Fruit fly (Drosophila melanogaster) whole organism, embryonic: ENCODE measurements around the gene bin.
A peak's percentile ranks its signal among the peaks of the same experiment; 100 is the strongest.

Experiments
- B-H2 ChIP-seq: fragments of 200-800 bp; sonication (Bioruptor generic); optimal IDR thresholded peaks from 2 replicates; lab custom pipeline; 2018; ENCODE audit warnings: missing biosample characterization, mild to moderate bottlenecking, missing genetic modification characterization
- Bteb2 ChIP-seq: fragments of 200-800 bp; sonication (Bioruptor generic); optimal IDR thresholded peaks from 2 replicates; lab custom pipeline; 2016; ENCODE audit warnings: missing biosample characterization, missing genetic modification characterization
- CG12744 ChIP-seq: fragments of 200-800 bp; sonication (Bioruptor generic); optimal IDR thresholded peaks from 2 replicates; lab custom pipeline; 2016; ENCODE audit warnings: missing biosample characterization, missing genetic modification characterization
- CG12769 ChIP-seq: fragments of 200-800 bp; sonication (Bioruptor generic); optimal IDR thresholded peaks from 2 replicates; lab custom pipeline; 2019; ENCODE audit warnings: missing biosample characterization, mild to moderate bottlenecking, missing genetic modification characterization, moderate library complexity
- CG13424 ChIP-seq: fragments of 200-800 bp; sonication (Bioruptor generic); optimal IDR thresholded peaks from 2 replicates; lab custom pipeline; 2019; ENCODE audit warnings: missing biosample characterization, mild to moderate bottlenecking, missing genetic modification characterization, moderate library complexity
- CG13894 ChIP-seq: fragments of 200-800 bp; sonication (Bioruptor generic); optimal IDR thresholded peaks from 3 replicates; lab custom pipeline; 2018; ENCODE audit warnings: missing biosample characterization, mild to moderate bottlenecking, missing genetic modification characterization, moderate library complexity
- CG14667 ChIP-seq: fragments of 200-800 bp; sonication (Bioruptor generic); IDR thresholded peaks from 2 replicates; pipeline ENCODE4 v1.3.6; 2022; ENCODE audit warnings: missing biosample characterization, missing genetic modification characterization
- CG18262 ChIP-seq: fragments of 200-800 bp; optimal IDR thresholded peaks from 3 replicates; lab custom pipeline; 2019; ENCODE audit warnings: missing biosample characterization, mild to moderate bottlenecking, missing genetic modification characterization, moderate library complexity
- CG18764 ChIP-seq: fragments of 200-800 bp; sonication (Bioruptor generic); optimal IDR thresholded peaks from 3 replicates; lab custom pipeline; 2016; ENCODE audit warnings: missing biosample characterization, missing genetic modification characterization
- CG2120 ChIP-seq: fragments of 200-800 bp; sonication (Bioruptor generic); optimal IDR thresholded peaks from 3 replicates; lab custom pipeline; 2016; ENCODE audit warnings: missing biosample characterization, missing genetic modification characterization
- CG3065 ChIP-seq: fragments of 200-800 bp; sonication (Bioruptor generic); optimal IDR thresholded peaks from 2 replicates; lab custom pipeline; 2016; ENCODE audit warnings: missing biosample characterization, missing genetic modification characterization
- CG33557 ChIP-seq: fragments of 200-800 bp; sonication (Bioruptor generic); optimal IDR thresholded peaks from 2 replicates; lab custom pipeline; 2019; ENCODE audit warnings: missing biosample characterization, mild to moderate bottlenecking, missing genetic modification characterization, moderate library complexity
- CG3838 ChIP-seq: fragments of 200-800 bp; sonication (Bioruptor generic); optimal IDR thresholded peaks from 3 replicates; lab custom pipeline; 2016; ENCODE audit warnings: missing biosample characterization, missing genetic modification characterization
- CG4328 ChIP-seq: fragments of 200-800 bp; sonication (Bioruptor generic); optimal IDR thresholded peaks from 3 replicates; lab custom pipeline; 2017; ENCODE audit warnings: missing biosample characterization, missing genetic modification reagents, missing genetic modification characterization
- CG4730 ChIP-seq: fragments of 200-800 bp; sonication (Bioruptor generic); IDR thresholded peaks from 2 replicates; pipeline ENCODE4 v1.3.6; 2022; ENCODE audit warnings: missing biosample characterization, missing genetic modification characterization
- CG4820 ChIP-seq: fragments of 200-800 bp; sonication (Bioruptor generic); optimal IDR thresholded peaks from 3 replicates; lab custom pipeline; 2016; ENCODE audit warnings: missing biosample characterization, missing genetic modification characterization
- CG7271 ChIP-seq: fragments of 200-800 bp; sonication (Bioruptor generic); optimal IDR thresholded peaks from 2 replicates; lab custom pipeline; 2018; ENCODE audit warnings: missing biosample characterization, mild to moderate bottlenecking, missing genetic modification characterization, moderate library complexity
- CG8388 ChIP-seq: fragments of 200-800 bp; sonication (Bioruptor generic); optimal IDR thresholded peaks from 2 replicates; lab custom pipeline; 2019; ENCODE audit warnings: missing biosample characterization, mild to moderate bottlenecking, missing genetic modification characterization, moderate library complexity
- D19B ChIP-seq: fragments of 200-800 bp; sonication (Bioruptor generic); optimal IDR thresholded peaks from 2 replicates; lab custom pipeline; 2017; ENCODE audit warnings: missing biosample characterization, mild to moderate bottlenecking, missing genetic modification characterization
- Dbx ChIP-seq: fragments of 200-800 bp; sonication (Bioruptor generic); IDR thresholded peaks from 3 replicates; pipeline ENCODE4 v1.3.6; 2022; ENCODE audit warnings: missing biosample characterization, missing genetic modification characterization
- Dfd ChIP-seq, 2 experiments: fragments of >200 bp; optimal IDR thresholded peaks; 2 replicates each; lab custom pipeline; 2017; ENCODE audit warnings: missing biosample characterization in 2 of 2, missing genetic modification characterization in 2 of 2
- Fer2 ChIP-seq: fragments of 200-800 bp; sonication (Bioruptor generic); optimal IDR thresholded peaks from 2 replicates; lab custom pipeline; 2018; ENCODE audit warnings: missing biosample characterization, mild to moderate bottlenecking, missing genetic modification characterization, moderate library complexity
- Oaz ChIP-seq: fragments of 200-800 bp; sonication (Bioruptor generic); IDR thresholded peaks from 2 replicates; pipeline ENCODE4 v1.3.6; 2022; ENCODE audit warnings: missing biosample characterization, missing genetic modification characterization
- Optix ChIP-seq: fragments of 200-800 bp; sonication (Bioruptor generic); IDR thresholded peaks from 3 replicates; pipeline ENCODE4 v1.3.6; 2022; ENCODE audit warnings: missing biosample characterization, missing genetic modification characterization
- Rfx ChIP-seq: fragments of 200-800 bp; sonication (Bioruptor generic); IDR thresholded peaks from 2 replicates; pipeline ENCODE4 v1.3.6; 2022; ENCODE audit warnings: missing biosample characterization, missing genetic modification characterization
- bab2 ChIP-seq: fragments of 200-800 bp; sonication (Bioruptor generic); optimal IDR thresholded peaks from 2 replicates; lab custom pipeline; 2016; ENCODE audit warnings: missing biosample characterization, missing genetic modification characterization
- bcd ChIP-seq: fragments of 200-800 bp; sonication (Bioruptor generic); optimal IDR thresholded peaks from 2 replicates; lab custom pipeline; 2017; ENCODE audit warnings: missing biosample characterization, mild to moderate bottlenecking, missing genetic modification characterization
- br ChIP-seq: fragments of >200 bp; optimal IDR thresholded peaks from 2 replicates; lab custom pipeline; 2017
- dpn ChIP-seq, 2 experiments: fragments of 200-800 bp; sonication (Bioruptor generic); optimal IDR thresholded peaks; 3 replicates each; lab custom pipeline; 2016; ENCODE audit warnings: missing biosample characterization in 2 of 2, missing genetic modification characterization in 2 of 2
- ewg ChIP-seq: fragments of 200-800 bp; sonication (Bioruptor generic); optimal IDR thresholded peaks from 3 replicates; lab custom pipeline; 2017; ENCODE audit warnings: mild to moderate bottlenecking, missing biosample characterization, missing genetic modification reagents, missing genetic modification characterization
- eyg ChIP-seq: fragments of 200-800 bp; sonication (Bioruptor generic); optimal IDR thresholded peaks from 3 replicates; lab custom pipeline; 2016; ENCODE audit warnings: missing biosample characterization, missing genetic modification characterization
- fd3F ChIP-seq: fragments of 200-800 bp; sonication (Bioruptor generic); optimal IDR thresholded peaks from 2 replicates; lab custom pipeline; 2018; ENCODE audit warnings: missing biosample characterization, mild to moderate bottlenecking, missing genetic modification characterization, moderate library complexity
- her ChIP-seq: fragments of 200-800 bp; sonication (Bioruptor generic); optimal IDR thresholded peaks from 2 replicates; lab custom pipeline; 2016; ENCODE audit warnings: missing biosample characterization, missing genetic modification characterization
- hkb ChIP-seq, 2 experiments: fragments of 200-800 bp in 1 of 2; fragments of >200 bp in 1 of 2; sonication (Bioruptor generic) in 1 of 2; IDR thresholded peaks in 1 of 2; optimal IDR thresholded peaks in 1 of 2; 2 replicates each; pipeline versions ENCODE4 v1.3.6 to Lab custom; 2017 to 2022; ENCODE audit warnings: missing biosample characterization in 1 of 2, missing genetic modification characterization in 1 of 2
- nmo ChIP-seq: fragments of 200-800 bp; sonication (Bioruptor generic); optimal IDR thresholded peaks from 2 replicates; lab custom pipeline; 2018; ENCODE audit warnings: missing biosample characterization, mild to moderate bottlenecking, missing genetic modification characterization, moderate library complexity
- onecut ChIP-seq: fragments of 200-800 bp; sonication (Bioruptor generic); IDR thresholded peaks from 2 replicates; pipeline ENCODE4 v1.3.6; 2022; ENCODE audit warnings: missing biosample characterization, missing genetic modification characterization
- pita ChIP-seq: fragments of 200-800 bp; sonication (Bioruptor generic); optimal IDR thresholded peaks from 2 replicates; lab custom pipeline; 2017; ENCODE audit warnings: missing biosample characterization, mild to moderate bottlenecking, missing genetic modification characterization
- prd ChIP-seq, 3 experiments: fragments of >200 bp in 2 of 3; fragments of 200-800 bp in 1 of 3; sonication (Bioruptor generic) in 1 of 3; optimal IDR thresholded peaks in 2 of 3; IDR thresholded peaks in 1 of 3; 2 replicates in 2 of 3; 3 replicates in 1 of 3; pipeline versions ENCODE4 v1.3.6 to Lab custom; 2017 to 2022; ENCODE audit warnings: missing biosample characterization in 1 of 3, missing genetic modification characterization in 1 of 3
- repo ChIP-seq: fragments of 200-800 bp; sonication (Bioruptor generic); optimal IDR thresholded peaks from 2 replicates; lab custom pipeline; 2016; ENCODE audit warnings: missing biosample characterization, missing genetic modification characterization
- rib ChIP-seq: fragments of 200-800 bp; sonication (Bioruptor generic); IDR thresholded peaks from 2 replicates; pipeline ENCODE4 v1.3.6; 2022; ENCODE audit warnings: missing biosample characterization, missing genetic modification characterization
- slp2 ChIP-seq: fragments of 200-800 bp; sonication (Bioruptor generic); optimal IDR thresholded peaks from 2 replicates; lab custom pipeline; 2016; ENCODE audit warnings: missing biosample characterization, missing genetic modification characterization
- sna ChIP-seq: fragments of 200-800 bp; sonication (Bioruptor generic); IDR thresholded peaks from 2 replicates; pipeline ENCODE4 v1.3.6; 2022; ENCODE audit warnings: missing biosample characterization, missing genetic modification characterization; ENCODE audit not compliant: partially characterized antibody
- sqz ChIP-seq: fragments of 200-800 bp; sonication (Bioruptor generic); optimal IDR thresholded peaks from 3 replicates; lab custom pipeline; 2018; ENCODE audit warnings: missing biosample characterization, mild to moderate bottlenecking, missing genetic modification characterization
- ssp ChIP-seq: fragments of 200-800 bp; sonication (Bioruptor generic); IDR thresholded peaks from 2 replicates; pipeline ENCODE4 v1.3.6; 2022; ENCODE audit warnings: missing biosample characterization, missing genetic modification characterization
- tap ChIP-seq: fragments of 200-800 bp; optimal IDR thresholded peaks from 3 replicates; lab custom pipeline; 2019; ENCODE audit warnings: missing biosample characterization, mild to moderate bottlenecking, missing genetic modification characterization, moderate library complexity
- trh ChIP-seq: fragments of 200-800 bp; sonication (Bioruptor generic); optimal IDR thresholded peaks from 2 replicates; lab custom pipeline; 2016; ENCODE audit warnings: missing biosample characterization, missing genetic modification characterization
- twi ChIP-seq: fragments of 200-800 bp; optimal IDR thresholded peaks from 2 replicates; lab custom pipeline; 2019; ENCODE audit warnings: missing biosample characterization, mild to moderate bottlenecking, missing genetic modification characterization, moderate library complexity
- zfh1 ChIP-seq: fragments of 200-800 bp; sonication (Bioruptor generic); IDR thresholded peaks from 3 replicates; pipeline ENCODE4 v1.3.6; 2022; ENCODE audit warnings: missing biosample characterization, missing genetic modification characterization

Gene bin

DNA sequence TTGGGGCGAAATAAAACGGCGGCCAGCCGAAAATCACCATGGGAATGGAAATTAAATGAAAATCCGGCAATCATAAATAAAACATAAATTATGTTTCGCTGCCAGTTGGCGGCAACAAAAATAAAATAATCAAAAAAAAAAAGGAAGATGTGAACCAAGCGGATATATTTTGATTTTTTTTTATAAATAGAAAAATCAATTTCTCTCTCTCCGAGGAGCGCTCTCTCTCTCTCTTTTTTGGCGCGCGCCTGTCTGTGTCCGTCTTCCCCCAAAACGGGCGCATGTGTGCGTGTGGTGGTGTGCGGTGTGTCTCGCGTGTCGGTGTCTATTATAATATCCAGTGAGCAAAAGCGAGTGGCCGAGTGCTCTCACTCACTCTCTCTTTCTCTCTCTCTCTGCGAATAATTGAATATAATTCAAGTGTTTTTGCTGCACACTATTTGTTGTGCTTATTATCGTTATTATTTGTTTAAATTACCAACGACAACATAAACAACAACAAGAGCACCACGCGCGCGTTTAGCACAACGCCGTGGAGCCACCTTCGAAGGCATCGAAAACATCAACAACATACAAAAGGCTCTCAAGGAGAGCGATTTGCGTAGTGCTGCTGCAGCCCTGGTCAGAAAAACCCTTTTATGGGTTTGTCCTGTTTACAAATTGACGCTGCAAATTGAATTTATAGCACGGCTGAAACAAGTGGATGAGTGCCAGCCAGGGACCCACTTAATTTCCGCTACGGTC lies 47.0 kb upstream of the bin start (continued):
- TF ChIP-seq CG8388 (GFP tag; lab: Kevin White, UChicago) (no peak), sna (GFP tag; lab: Robert Waterston, UW) (no peak), ewg (GFP tag; lab: Kevin White, UChicago) (peak; percentile 47), sqz (GFP tag; lab: Kevin White, UChicago) (peak; percentile 70), CG4730 (no peak), Oaz (GFP tag; lab: Robert Waterston, UW) (no peak), pita (GFP tag; lab: Kevin White, UChicago) (no peak), onecut (GFP tag; lab: Robert Waterston, UW) (peak; percentile 95), prd (optimal IDR thresholded peaks at IDR 0.05; lab: Kevin White, UChicago) (no peak), prd (GFP tag; IDR thresholded peaks at IDR 0.05; lab: Robert Waterston, UW) (no peak)

DNA sequence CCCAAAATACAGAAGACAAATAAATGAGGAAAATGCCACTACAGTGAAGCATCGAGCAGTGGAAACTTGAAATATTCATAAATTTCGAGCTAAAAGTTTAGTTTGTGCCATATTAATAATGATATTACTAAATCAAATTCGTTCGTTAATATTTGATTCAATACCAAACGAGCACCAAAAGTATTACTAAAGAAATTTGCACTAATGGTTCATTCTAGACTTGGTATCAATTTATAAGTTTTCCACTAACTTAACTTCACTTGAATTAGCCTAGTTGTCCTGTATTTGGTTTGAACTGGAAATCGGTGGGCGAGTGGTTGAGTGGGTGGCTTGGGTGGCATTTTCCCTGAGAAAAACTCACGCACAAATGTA lies 46.5 kb upstream of the bin start:
- TF ChIP-seq CG3065 (GFP tag; lab: Kevin White, UChicago) (no peak), hkb (optimal IDR thresholded peaks at IDR 0.05; lab: Kevin White, UChicago) (no peak), hkb (GFP tag; IDR thresholded peaks at IDR 0.05; lab: Robert Waterston, UW) (no peak; the same call in 1 of the 2 replicates), CG7271 (tag; lab: Kevin White, UChicago) (no peak), CG33557 (GFP tag; lab: Kevin White, UChicago) (no peak), ssp (GFP tag; lab: Robert Waterston, UW) (no peak), B-H2 (no peak), prd (optimal IDR thresholded peaks at IDR 0.05; lab: Kevin White, UChicago) (no peak), prd (GFP tag; IDR thresholded peaks at IDR 0.05; lab: Robert Waterston, UW) (no peak), CG12769 (tag; lab: Kevin White, UChicago) (peak; percentile 31), br (lab: Kevin White, UChicago) (no peak), slp2 (no peak), CG4328 (GFP tag; lab: Kevin White, UChicago) (no peak), CG4820 (GFP tag; lab: Kevin White, UChicago) (no peak), Rfx (no peak), rib (GFP tag; lab: Robert Waterston, UW) (no peak), bcd (GFP tag; lab: Kevin White, UChicago) (no peak), dpn (GFP tag; optimal IDR thresholded peaks at IDR 0.05; lab: Kevin White, UChicago) (peak in 1 of 2 experiments; percentile 11), trh (GFP tag; lab: Kevin White, UChicago) (no peak), tap (tag; lab: Kevin White, UChicago) (no peak), CG13424 (tag; lab: Kevin White, UChicago) (peak; percentile 58), CG18764 (GFP tag; lab: Kevin White, UChicago) (no peak), her (GFP tag; lab: Kevin White, UChicago) (no peak), CG3838 (no peak), Fer2 (no peak), CG18262 (no peak), CG12744 (GFP tag; lab: Kevin White, UChicago) (no peak), eyg (GFP tag; lab: Kevin White, UChicago) (no peak), Bteb2 (no peak), fd3F (GFP tag; lab: Kevin White, UChicago) (no peak), bab2 (GFP tag; lab: Kevin White, UChicago) (no peak), Dbx (GFP tag; lab: Robert Waterston, UW) (no peak), CG2120 (GFP tag; lab: Kevin White, UChicago) (peak; percentile 52), CG14667 (GFP tag; lab: Robert Waterston, UW) (no peak), Optix (GFP tag; lab: Robert Waterston, UW) (no peak), zfh1 (GFP tag; lab: Robert Waterston, UW) (no peak), CG13894 (tag; lab: Kevin White, UChicago) (no peak), repo (GFP tag; lab: Kevin White, UChicago) (no peak), Dfd (GFP tag; optimal IDR thresholded peaks at IDR 0.05; lab: Kevin White, UChicago) (no peak), nmo (GFP tag; lab: Kevin White, UChicago) (peak; percentile 14), D19B (GFP tag; lab: Kevin White, UChicago) (no peak), twi (tag; lab: Kevin White, UChicago) (no peak)
